Worm (Caenorhabditis elegans): ENCODE results near the gene srh-140.

ce11 chrV:15685599-15685998, 36.4 kb upstream of the srh-140 start, which contains the start of gene nhr-196:
- TF ChIP-seq ama-1 (optimal IDR thresholded peaks at IDR 0.05) (no peak), C08G9.2 (tag; optimal IDR thresholded peaks at IDR 0.05) (no peak), hlh-8 (tag; optimal IDR thresholded peaks at IDR 0.05) (no peak), pat-9 (tag; optimal IDR thresholded peaks at IDR 0.05) (no peak), sox-4 (tag; optimal IDR thresholded peaks at IDR 0.05) (no peak), pax-1 (tag; optimal IDR thresholded peaks at IDR 0.05) (no peak), fkh-10 (GFP tag; optimal IDR thresholded peaks at IDR 0.05) (no peak), elt-2 (tag; optimal IDR thresholded peaks at IDR 0.05) (no peak), K02D7.2 (tag; optimal IDR thresholded peaks at IDR 0.05) (no peak), gmeb-2 (tag; optimal IDR thresholded peaks at IDR 0.05) (no peak)

Measured in whole organism, late embryonic.